Worm (Caenorhabditis elegans): ENCODE data around the gene ZK353.3.

Gene ZK353.3

DNA sequence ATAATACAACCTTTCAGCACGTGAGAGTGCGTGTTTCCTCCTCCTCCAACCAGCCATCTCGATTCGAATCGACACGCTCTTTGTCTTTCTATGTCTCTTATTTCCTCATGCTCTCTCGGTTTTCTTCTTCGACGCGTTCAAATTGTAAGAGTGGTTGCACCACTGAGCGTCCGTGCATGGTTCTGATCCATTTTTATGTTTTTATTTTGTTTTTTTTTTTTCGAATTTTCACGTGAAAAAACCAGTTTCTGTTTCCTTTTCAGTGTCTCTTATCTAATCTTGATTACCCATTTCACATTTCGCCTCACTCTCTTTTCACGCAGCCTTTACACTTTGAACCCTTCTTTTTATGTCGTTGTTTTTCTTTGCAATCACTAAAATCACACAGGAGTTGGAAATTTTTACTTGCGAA lies 24.9 kb upstream of the ZK353.3 start:
- TF ChIP-seq nhr-43 (tag; optimal IDR thresholded peaks at IDR 0.05; ENCODE audit: poor library complexity, severe bottlenecking) (no peak), pha-4 (tag; optimal IDR thresholded peaks at IDR 0.05) (peak; percentile 2), egl-5 (tag; optimal IDR thresholded peaks at IDR 0.05) (peak; percentile 59), sea-2 (GFP tag; optimal IDR thresholded peaks at IDR 0.05) (no peak), elt-1 (tag; optimal IDR thresholded peaks at IDR 0.05) (peak; percentile 70), nhr-23 (tag; optimal IDR thresholded peaks at IDR 0.05) (no peak), pqm-1 (tag; optimal IDR thresholded peaks at IDR 0.05) (peak; percentile 14), jun-1 (tag; optimal IDR thresholded peaks at IDR 0.05) (peak; percentile 6), elt-2 (tag; optimal IDR thresholded peaks at IDR 0.05) (peak; percentile 85), ztf-4 (tag; optimal IDR thresholded peaks at IDR 0.05) (no peak), snpc-4 (tag; optimal IDR thresholded peaks at IDR 0.05) (peak; percentile 19), hmg-11 (tag; optimal IDR thresholded peaks at IDR 0.05) (peak; percentile 17), nfya-1 (tag; optimal IDR thresholded peaks at IDR 0.05; ENCODE audit: insufficient read depth) (peak; percentile 88), mdl-1 (tag; optimal IDR thresholded peaks at IDR 0.05) (peak; percentile 55)

DNA sequence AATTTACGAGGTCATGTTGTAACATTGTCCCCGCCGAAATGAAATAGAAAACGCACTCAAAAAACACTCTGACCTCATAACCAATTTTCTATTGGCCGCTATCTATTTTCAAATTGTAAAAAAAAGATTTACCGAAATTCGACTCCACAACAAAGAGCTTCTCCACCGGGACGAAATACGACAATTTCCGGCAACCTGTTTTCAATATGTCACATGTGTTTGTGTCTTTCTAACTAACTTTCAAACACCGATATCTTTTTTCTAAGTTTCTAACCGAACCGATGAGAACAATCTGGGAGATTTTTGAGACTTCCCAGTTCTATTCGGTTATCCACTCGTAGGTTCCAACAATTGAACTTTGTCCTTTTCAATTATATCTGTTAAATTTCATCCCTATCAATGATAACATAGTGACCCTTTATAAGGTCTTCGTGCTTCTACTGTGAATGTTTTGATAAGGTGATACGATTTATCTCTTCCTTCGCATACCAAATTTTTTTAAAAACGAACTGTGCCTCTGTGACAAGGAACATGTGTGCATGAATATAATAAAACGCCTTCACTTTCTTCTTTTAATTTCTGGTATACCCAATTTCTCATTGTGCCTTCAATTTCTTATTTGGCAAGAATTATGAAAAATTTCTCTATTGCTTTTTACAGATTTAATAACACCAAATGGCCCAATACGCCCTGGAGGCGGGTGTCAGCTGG lies 24.0 kb upstream of the ZK353.3 start, which contains the start of gene lmbr-1:
TSS of gene lmbr-1 (plus strand) at position 661 of the 711 bp plus-strand sequence.
- no peak for TF ChIP-seq lin-39 (tag; optimal IDR thresholded peaks at IDR 0.05)

DNA sequence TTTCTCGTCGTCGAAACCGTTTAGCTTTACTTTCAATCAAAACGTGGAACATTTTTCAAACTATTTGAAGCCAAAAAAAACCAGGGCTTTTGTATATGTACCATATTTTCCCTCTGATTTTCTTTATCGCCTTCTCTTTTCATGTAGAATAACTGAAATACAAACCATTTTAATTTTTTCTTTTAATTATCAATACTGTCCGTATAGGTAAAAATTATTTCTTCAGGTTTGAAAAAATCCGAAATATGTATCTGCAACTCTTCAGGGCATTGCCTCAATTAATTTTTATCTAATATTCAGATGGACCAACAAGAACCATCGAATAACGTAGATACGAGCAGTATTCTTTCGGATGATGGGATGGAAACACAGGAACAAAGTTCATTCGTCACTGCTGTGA lies 20.8 kb upstream of the ZK353.3 start, which contains the start of gene met-2:
TSS of gene met-2 (plus strand) at position 301 of the 400 bp plus-strand sequence.
- no peak for TF ChIP-seq ceh-82 (tag; optimal IDR thresholded peaks at IDR 0.05)
- TF ChIP-seq nhr-23 (tag; optimal IDR thresholded peaks at IDR 0.05) = peak; percentile 10

DNA sequence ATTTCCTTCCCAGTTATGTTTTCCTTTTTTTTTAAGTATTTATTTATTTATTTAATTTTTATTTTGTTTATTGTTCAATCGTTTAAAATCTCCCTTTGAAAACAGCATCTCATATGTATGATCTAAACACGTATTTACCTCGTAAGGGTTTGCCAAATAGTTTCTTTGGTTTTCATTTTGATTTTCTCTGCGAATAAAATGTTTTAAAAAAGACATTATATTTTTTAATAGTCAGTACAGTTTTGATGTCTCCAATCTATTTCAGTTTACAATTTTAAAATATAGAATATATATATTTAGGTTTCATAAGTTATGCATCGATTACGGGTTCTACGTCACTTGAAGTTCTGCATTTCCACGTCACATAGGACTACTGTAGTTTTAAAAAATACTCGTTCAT lies 15.1 kb upstream of the ZK353.3 start, which contains the start of gene R05D3.12:
TSS of gene R05D3.12 (plus strand) at position 301 of the 400 bp plus-strand sequence.
- TF ChIP-seq nhr-23 (tag; optimal IDR thresholded peaks at IDR 0.05) = no peak
- no peak for TF ChIP-seq lsy-12 (tag; optimal IDR thresholded peaks at IDR 0.05)
- TF ChIP-seq daf-12 (tag; optimal IDR thresholded peaks at IDR 0.05) = no peak
- no peak for TF ChIP-seq unc-39 (tag; optimal IDR thresholded peaks at IDR 0.05)
- TF ChIP-seq nhr-77 (tag; optimal IDR thresholded peaks at IDR 0.05) = no peak
- no peak for TF ChIP-seq nhr-43 (tag; optimal IDR thresholded peaks at IDR 0.05; ENCODE audit: poor library complexity, severe bottlenecking)
- TF ChIP-seq ZK546.5 (tag; optimal IDR thresholded peaks at IDR 0.05) = no peak
- TF ChIP-seq unc-62 (GFP tag; optimal IDR thresholded peaks at IDR 0.05) = no peak
- no peak for TF ChIP-seq lin-15B (tag; optimal IDR thresholded peaks at IDR 0.05)
- no peak for TF ChIP-seq snpc-4 (tag; optimal IDR thresholded peaks at IDR 0.05)
- TF ChIP-seq aly-2 (tag; optimal IDR thresholded peaks at IDR 0.05) = no peak
- no peak for TF ChIP-seq elt-2 (tag; optimal IDR thresholded peaks at IDR 0.05)
- TF ChIP-seq ama-1 (optimal IDR thresholded peaks at IDR 0.05) = no peak
- no peak for TF ChIP-seq elt-3 (tag; optimal IDR thresholded peaks at IDR 0.05)
- TF ChIP-seq mml-1 (tag; optimal IDR thresholded peaks at IDR 0.05) = no peak
- no peak for TF ChIP-seq eor-1 (tag; optimal IDR thresholded peaks at IDR 0.05)
- TF ChIP-seq nhr-11 (tag; optimal IDR thresholded peaks at IDR 0.05) = no peak
- no peak for TF ChIP-seq ceh-9 (tag; optimal IDR thresholded peaks at IDR 0.05)

DNA sequence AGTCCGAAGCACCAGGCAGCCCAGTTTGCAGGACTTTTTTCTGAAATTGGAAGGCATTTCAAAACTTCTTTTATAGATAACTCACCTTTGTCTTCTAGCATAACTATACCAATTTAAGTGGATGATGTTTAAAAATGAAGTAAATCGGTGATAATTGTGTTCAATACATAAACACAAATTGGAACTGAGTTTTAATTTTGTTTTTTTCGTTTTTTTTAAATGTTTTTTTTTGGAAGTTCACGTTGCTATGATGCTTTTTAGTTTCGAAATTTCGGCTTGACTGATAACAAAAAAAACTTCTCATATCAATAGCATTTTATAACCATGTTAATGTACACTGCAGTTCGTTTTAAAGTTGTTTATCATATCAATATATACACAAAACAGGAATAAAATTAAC lies 6.2 kb upstream of the ZK353.3 start, which contains the start of gene ZK353.4:
TSS of gene ZK353.4 (minus strand) at position 101 of the 400 bp plus-strand sequence.
- no peak for TF ChIP-seq mdl-1 (tag; optimal IDR thresholded peaks at IDR 0.05)
- no peak for TF ChIP-seq ceh-16 (tag; optimal IDR thresholded peaks at IDR 0.05)
- TF ChIP-seq ama-1 (optimal IDR thresholded peaks at IDR 0.05) = no peak
- TF ChIP-seq nfya-1 (tag; optimal IDR thresholded peaks at IDR 0.05; ENCODE audit: insufficient read depth) = no peak
- no peak for TF ChIP-seq unc-39 (tag; optimal IDR thresholded peaks at IDR 0.05)
- no peak for TF ChIP-seq zag-1 (tag; optimal IDR thresholded peaks at IDR 0.05)
- TF ChIP-seq nhr-67 (tag; optimal IDR thresholded peaks at IDR 0.05) = no peak

All from whole organism, L3 larva.